Worm (Caenorhabditis elegans) whole organism, early embryonic: Measurements from ENCODE around the gene col-110.

Experiments used
- aly-1 ChIP-seq: sonication (generic microtip); optimal IDR thresholded peaks from 2 replicates; lab custom pipeline; 2016; ENCODE audit warnings: missing genetic modification characterization, missing compliant biosample characterization
- ama-1 ChIP-seq: fragments of 150-350 bp; optimal IDR thresholded peaks from 2 replicates; lab custom pipeline; 2014
- flt-1 ChIP-seq: fragments of 200-800 bp; sonication (Bioruptor generic); IDR thresholded peaks from 2 replicates; pipeline ENCODE4 v1.3.6; 2022; ENCODE audit warnings: missing genetic modification characterization, missing compliant biosample characterization
- scrt-1 ChIP-seq: fragments of 200-800 bp; sonication (Bioruptor generic); IDR thresholded peaks from 2 replicates; pipeline ENCODE4 v1.3.6; 2022; ENCODE audit warnings: missing genetic modification characterization, missing compliant biosample characterization
- sea-1 ChIP-seq: fragments of 200-800 bp; sonication (Bioruptor generic); conservative IDR thresholded peaks from 2 replicates; pipeline ENCODE4 v1.3.6; 2022; ENCODE audit warnings: missing genetic modification characterization, missing compliant biosample characterization
- tbx-11 ChIP-seq: fragments of 200-800 bp; sonication (Bioruptor generic); IDR thresholded peaks from 2 replicates; pipeline ENCODE4 v1.3.6; 2022; ENCODE audit warnings: missing genetic modification characterization, missing compliant biosample characterization
- tbx-37 ChIP-seq: fragments of 200-800 bp; sonication (Bioruptor generic); conservative IDR thresholded peaks from 2 replicates; pipeline ENCODE4 v1.3.6; 2022; ENCODE audit warnings: missing genetic modification reagents, missing genetic modification characterization, missing compliant biosample characterization
- tra-4 ChIP-seq: sonication (generic microtip); optimal IDR thresholded peaks from 2 replicates; lab custom pipeline; 2017; ENCODE audit warnings: missing genetic modification characterization, missing compliant biosample characterization

ce11 chrIV:4612597-4612996 is 3.1 kb upstream of the col-110 start:
- TF ChIP-seq ama-1 (no peak), scrt-1 (no peak), flt-1 (GFP tag; lab: Robert Waterston, UW) (no peak), tra-4 (tag; lab: Kevin White, UChicago) (no peak), tbx-37 (GFP tag; lab: Robert Waterston, UW) (no peak), aly-1 (tag; lab: Kevin White, UChicago) (no peak), sea-1 (GFP tag; lab: Robert Waterston, UW) (no peak), tbx-11 (no peak)
